Worm (Caenorhabditis elegans) whole organism, L4 larva: ENCODE measurements around the gene F35D2.2.
A peak's percentile ranks its signal among the peaks of the same experiment; 100 is the strongest.

Experiments used
- F10B5.3 ChIP-seq: sonication (generic microtip); optimal IDR thresholded peaks from 2 replicates; lab custom pipeline; 2016; ENCODE audit warnings: mild to moderate bottlenecking, missing genetic modification characterization, missing compliant biosample characterization
- F26F4.8 ChIP-seq: fragments of 200-800 bp; sonication (Bioruptor generic); conservative IDR thresholded peaks from 2 replicates; pipeline ENCODE4 v1.3.6; 2022; ENCODE audit warnings: missing genetic modification characterization, missing compliant biosample characterization
- F37D6.2 ChIP-seq: sonication (generic microtip); optimal IDR thresholded peaks from 2 replicates; lab custom pipeline; 2016; ENCODE audit warnings: mild to moderate bottlenecking, missing genetic modification characterization, missing compliant biosample characterization
- T26A8.4 ChIP-seq: fragments of 200-800 bp; sonication (Bioruptor generic); IDR thresholded peaks from 2 replicates; pipeline ENCODE4 v1.3.6; 2022; ENCODE audit warnings: missing genetic modification characterization, missing compliant biosample characterization
- Y5F2A.4 ChIP-seq: fragments of 200-800 bp; sonication (Bioruptor generic); optimal IDR thresholded peaks from 2 replicates; lab custom pipeline; 2018; ENCODE audit warnings: mild to moderate bottlenecking, missing genetic modification characterization, missing compliant biosample characterization
- aha-1 ChIP-seq: fragments of 150-350 bp; peaks from one replicate; lab custom pipeline; 2014; ENCODE audit warnings: missing biosample characterization, missing genetic modification characterization
- arid-1 ChIP-seq: fragments of 200-800 bp; sonication (Bioruptor generic); conservative IDR thresholded peaks from 2 replicates; pipeline ENCODE4 v1.3.6; 2022; ENCODE audit warnings: missing genetic modification reagents, missing genetic modification characterization, missing compliant biosample characterization
- ceh-82 ChIP-seq: sonication (generic microtip); optimal IDR thresholded peaks from 2 replicates; lab custom pipeline; 2017; ENCODE audit warnings: missing biosample characterization, missing genetic modification characterization
- ces-1 ChIP-seq: fragments of 150-350 bp; sonication (generic microtip); optimal IDR thresholded peaks from 4 replicates; lab custom pipeline; 2014; ENCODE audit warnings: missing biosample characterization, missing genetic modification reagents, missing genetic modification characterization
- daf-19 ChIP-seq: fragments of 200-800 bp; sonication (Bioruptor generic); conservative IDR thresholded peaks from 2 replicates; pipeline ENCODE4 v1.3.6; 2022; ENCODE audit warnings: missing genetic modification characterization, missing compliant biosample characterization
- dpl-1 ChIP-seq: fragments of 150-350 bp; optimal IDR thresholded peaks from 2 replicates; lab custom pipeline; 2014; ENCODE audit warnings: missing biosample characterization, missing genetic modification reagents, missing genetic modification characterization
- duxl-1 ChIP-seq: sonication (generic microtip); optimal IDR thresholded peaks from 2 replicates; lab custom pipeline; 2016; ENCODE audit warnings: mild to moderate bottlenecking, missing genetic modification characterization, moderate library complexity, missing compliant biosample characterization; ENCODE audit not compliant: poor library complexity
- fkh-10 ChIP-seq: fragments of 150-350 bp; optimal IDR thresholded peaks from 2 replicates; lab custom pipeline; 2014; ENCODE audit warnings: missing biosample characterization, missing genetic modification reagents, missing genetic modification characterization
- fos-1 ChIP-seq: fragments of 150-350 bp; optimal IDR thresholded peaks from 2 replicates; lab custom pipeline; 2014; ENCODE audit warnings: missing biosample characterization, missing genetic modification characterization
- gei-8 ChIP-seq: fragments of 200-800 bp; sonication (Bioruptor generic); optimal IDR thresholded peaks from 2 replicates; lab custom pipeline; 2018; ENCODE audit warnings: mild to moderate bottlenecking, missing genetic modification characterization, missing compliant biosample characterization
- hlh-11 ChIP-seq: fragments of 200-800 bp; sonication (Bioruptor generic); optimal IDR thresholded peaks from 2 replicates; lab custom pipeline; 2018; ENCODE audit warnings: mild to moderate bottlenecking, missing genetic modification characterization, missing compliant biosample characterization
- hlh-30 ChIP-seq: sonication (generic microtip); optimal IDR thresholded peaks from 2 replicates; lab custom pipeline; 2017; ENCODE audit warnings: antibody characterized with exemption, mild to moderate bottlenecking, missing genetic modification characterization, missing compliant biosample characterization; ENCODE audit not compliant: insufficient read depth
- lin-13 ChIP-seq: fragments of 150-350 bp; optimal IDR thresholded peaks from 2 replicates; lab custom pipeline; 2014; ENCODE audit warnings: missing biosample characterization, missing genetic modification reagents, missing genetic modification characterization
- lin-15B ChIP-seq: fragments of 150-350 bp; sonication (generic microtip); optimal IDR thresholded peaks from 3 replicates; lab custom pipeline; 2014; ENCODE audit warnings: missing biosample characterization, missing genetic modification characterization
- lin-29 ChIP-seq: fragments of 200-800 bp; sonication (Bioruptor generic); IDR thresholded peaks from 2 replicates; pipeline ENCODE4 v1.3.6; 2022; ENCODE audit warnings: missing genetic modification reagents, missing genetic modification characterization, missing compliant biosample characterization
- lin-39 ChIP-seq: fragments of 150-350 bp; optimal IDR thresholded peaks from 2 replicates; lab custom pipeline; 2014; ENCODE audit warnings: missing biosample characterization, missing genetic modification reagents, missing genetic modification characterization
- madf-9 ChIP-seq: fragments of 200-800 bp; sonication (Bioruptor generic); conservative IDR thresholded peaks from 2 replicates; pipeline ENCODE4 v1.3.6; 2022; ENCODE audit warnings: missing genetic modification reagents, missing genetic modification characterization, missing compliant biosample characterization
- mdl-1 ChIP-seq, 2 experiments: fragments of 150-350 bp in 1 of 2; sonication (generic microtip) in 1 of 2; optimal IDR thresholded peaks; 2 replicates each; lab custom pipeline; 2014 to 2017; ENCODE audit warnings: missing biosample characterization in 2 of 2, missing genetic modification characterization in 2 of 2
- mep-1 ChIP-seq: fragments of 150-350 bp; sonication (generic microtip); optimal IDR thresholded peaks from 3 replicates; lab custom pipeline; 2014; ENCODE audit warnings: missing biosample characterization, missing genetic modification characterization
- mes-2 ChIP-seq: sonication (generic microtip); optimal IDR thresholded peaks from 2 replicates; lab custom pipeline; 2016; ENCODE audit warnings: missing genotype, mild to moderate bottlenecking, missing genetic modification characterization, missing compliant biosample characterization; ENCODE audit not compliant: poor library complexity, severe bottlenecking
- mxl-3 ChIP-seq: fragments of 200-800 bp; sonication (Bioruptor generic); optimal IDR thresholded peaks from 2 replicates; lab custom pipeline; 2018; ENCODE audit warnings: mild to moderate bottlenecking, missing genetic modification characterization, missing compliant biosample characterization
- nhr-111 ChIP-seq: fragments of 200-800 bp; sonication (Bioruptor generic); optimal IDR thresholded peaks from 2 replicates; lab custom pipeline; 2018; ENCODE audit warnings: mild to moderate bottlenecking, missing genetic modification characterization, missing compliant biosample characterization
- nhr-237 ChIP-seq: sonication (generic microtip); optimal IDR thresholded peaks from 2 replicates; lab custom pipeline; 2017; ENCODE audit warnings: missing biosample characterization, missing genetic modification characterization
- nhr-41 ChIP-seq: fragments of 200-800 bp; sonication (Bioruptor generic); IDR thresholded peaks from 2 replicates; pipeline ENCODE4 v1.3.6; 2022; ENCODE audit warnings: missing genetic modification reagents, missing genetic modification characterization, missing compliant biosample characterization
- nhr-48 ChIP-seq: sonication (generic microtip); optimal IDR thresholded peaks from 2 replicates; lab custom pipeline; 2016; ENCODE audit warnings: mild to moderate bottlenecking, missing genetic modification characterization, missing compliant biosample characterization
- nhr-77 ChIP-seq: fragments of 150-350 bp; optimal IDR thresholded peaks from 2 replicates; lab custom pipeline; 2014; ENCODE audit warnings: missing biosample characterization, missing genetic modification characterization
- php-3 ChIP-seq: fragments of 200-800 bp; sonication (Bioruptor generic); IDR thresholded peaks from 2 replicates; pipeline ENCODE4 v1.3.6; 2022; ENCODE audit warnings: missing genetic modification reagents, missing genetic modification characterization, missing compliant biosample characterization
- sdz-12 ChIP-seq: fragments of 200-800 bp; sonication (Bioruptor generic); optimal IDR thresholded peaks from 2 replicates; lab custom pipeline; 2018; ENCODE audit warnings: mild to moderate bottlenecking, missing genetic modification characterization, missing compliant biosample characterization
- skn-1 ChIP-seq: fragments of 150-350 bp; optimal IDR thresholded peaks from 2 replicates; lab custom pipeline; 2014; ENCODE audit warnings: missing biosample characterization, missing genetic modification characterization
- snpc-1.2 ChIP-seq: fragments of 200-800 bp; sonication (Bioruptor generic); IDR thresholded peaks from 2 replicates; pipeline ENCODE4 v1.3.6; 2022; ENCODE audit warnings: missing genetic modification reagents, missing genetic modification characterization, missing compliant biosample characterization
- snpc-4 ChIP-seq: fragments of 150-350 bp; optimal IDR thresholded peaks from 2 replicates; lab custom pipeline; 2014; ENCODE audit warnings: missing biosample characterization, missing genetic modification characterization
- unc-39 ChIP-seq: sonication (generic microtip); optimal IDR thresholded peaks from 2 replicates; lab custom pipeline; 2017; ENCODE audit warnings: missing biosample characterization, missing genetic modification characterization
- zip-2 ChIP-seq: fragments of 150-350 bp; optimal IDR thresholded peaks from 2 replicates; lab custom pipeline; 2014; ENCODE audit warnings: missing biosample characterization, missing genetic modification characterization
- ztf-11 ChIP-seq: fragments of 150-350 bp; optimal IDR thresholded peaks from 2 replicates; lab custom pipeline; 2014; ENCODE audit warnings: missing biosample characterization, missing genetic modification characterization
- ztf-7 ChIP-seq: fragments of 150-350 bp; optimal IDR thresholded peaks from 2 replicates; lab custom pipeline; 2014; ENCODE audit warnings: missing biosample characterization, missing genetic modification characterization

The F35D2.2 gene

ce11 chrII:7593227-7593626 lies 19.0 kb downstream of the F35D2.2 start (continued):
- TF ChIP-seq F37D6.2 = peak; percentile 80

ce11 chrII:7594262-7594661 lies 20.0 kb downstream of the F35D2.2 start:
- peak; percentile 67 for TF ChIP-seq ces-1 (GFP tag; lab: Kevin White, UChicago)
- TF ChIP-seq gei-8 (GFP tag; lab: Kevin White, UChicago) = no peak
- peak; percentile 61 for TF ChIP-seq fkh-10 (GFP tag; lab: Kevin White, UChicago)

- TF ChIP-seq unc-39 (tag; lab: Kevin White, UChicago) = no peak
- TF ChIP-seq nhr-41 = no peak
- TF ChIP-seq duxl-1 = no peak
- no peak for TF ChIP-seq snpc-4 (tag; lab: Kevin White, UChicago)
- TF ChIP-seq zip-2 = no peak
- no peak for TF ChIP-seq T26A8.4
- TF ChIP-seq Y5F2A.4 (GFP tag; lab: Kevin White, UChicago) = no peak
- TF ChIP-seq lin-15B (tag; lab: Kevin White, UChicago) = no peak
- no peak for TF ChIP-seq sdz-12 (GFP tag; lab: Kevin White, UChicago)
- no peak for TF ChIP-seq ceh-82 (tag; lab: Kevin White, UChicago)
- no peak for TF ChIP-seq lin-39 (tag; lab: Kevin White, UChicago)
- no peak for TF ChIP-seq arid-1
- TF ChIP-seq ztf-7 (tag; lab: Kevin White, UChicago) = no peak
- no peak for TF ChIP-seq skn-1 (tag; lab: Kevin White, UChicago)
- no peak for TF ChIP-seq php-3 (GFP tag; lab: Robert Waterston, UW)
Measured at ce11 chrII:7594812-7595211, 20.6 kb downstream of the F35D2.2 start, which contains the start of gene syd-1. Gene syd-1 (minus strand): TSS chrII:7594912.

DNA sequence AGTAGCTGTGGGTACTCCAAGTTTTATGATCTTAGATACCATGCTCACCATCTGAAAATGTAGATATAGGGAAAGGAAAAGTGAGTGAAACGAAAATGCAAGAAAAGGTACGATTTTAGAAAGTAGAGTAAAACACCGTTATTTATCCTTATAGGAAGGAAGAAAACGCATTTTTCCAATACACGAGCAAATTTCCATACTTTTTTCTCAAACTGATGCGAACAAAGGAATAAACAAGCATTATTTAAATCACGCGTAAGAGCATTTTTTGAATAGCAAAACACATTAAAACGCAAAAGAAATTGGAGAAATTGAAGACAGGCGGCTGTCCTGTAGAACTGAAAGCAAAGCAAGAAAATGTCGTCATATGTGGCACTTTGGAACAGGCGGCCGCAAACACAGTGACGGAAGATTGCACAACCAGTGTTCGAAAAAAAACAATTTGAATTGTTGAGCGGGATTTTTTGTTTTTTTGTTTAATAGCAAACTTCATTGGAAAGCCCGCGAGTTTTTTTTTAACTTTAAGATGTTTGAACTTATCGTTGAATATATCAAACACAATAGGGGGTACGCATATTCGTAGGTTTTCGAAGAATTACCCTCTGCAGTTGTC lies 24.6 kb downstream of the F35D2.2 start, which contains the start of gene pgam-5:
Gene pgam-5 (minus strand): TSS at position 51 of the 613 bp plus-strand sequence.
- TF ChIP-seq mes-2 (tag; lab: Kevin White, UChicago) (peak; percentile 40), madf-9 (GFP tag; lab: Robert Waterston, UW) (no peak), dpl-1 (GFP tag; lab: Kevin White, UChicago) (peak; percentile 30)

DNA sequence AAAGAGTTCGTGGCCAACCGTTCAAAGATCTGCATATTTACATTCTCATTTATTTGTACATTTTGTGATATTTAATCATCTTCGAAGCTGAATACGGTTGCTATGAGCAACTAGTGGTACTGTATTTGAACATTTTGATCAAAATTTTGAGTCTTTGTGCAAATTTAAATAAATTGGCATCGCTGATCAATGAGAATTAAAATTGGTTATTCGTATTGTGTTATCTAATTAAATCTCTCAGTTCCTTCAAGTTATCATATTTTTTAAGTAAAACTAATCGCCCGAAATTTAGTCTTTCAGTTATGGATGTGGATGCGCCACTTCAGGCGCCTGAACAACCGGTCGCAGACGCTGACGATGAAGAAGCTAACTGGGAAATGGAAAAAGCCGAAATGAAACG lies 25.1 kb downstream of the F35D2.2 start, which contains the start of gene npp-21:
Gene npp-21 (plus strand): TSS at position 301 of the 400 bp plus-strand sequence.
- no peak for TF ChIP-seq snpc-1.2

DNA sequence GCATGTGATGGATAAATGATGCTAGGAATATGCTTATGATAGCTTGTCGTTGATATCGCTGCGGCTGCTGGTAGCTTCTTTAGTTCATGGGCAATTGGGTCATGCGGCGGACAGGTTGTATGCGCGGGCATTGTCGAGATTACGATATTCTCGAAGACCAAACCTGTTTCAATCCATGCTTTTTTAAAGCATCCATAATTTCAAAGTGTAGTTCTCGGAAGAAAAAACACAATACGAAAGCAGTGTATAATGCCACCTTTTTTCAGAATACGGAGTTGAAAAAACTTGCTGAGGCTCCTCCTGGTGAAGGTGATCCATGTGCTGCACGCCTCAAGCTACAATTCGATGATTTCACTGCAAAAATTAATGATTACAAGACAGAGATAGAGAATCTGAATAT lies 31.1 kb downstream of the F35D2.2 start, which contains the start of gene osm-8:
Gene osm-8 (minus strand): TSS at position 101 of the 400 bp plus-strand sequence.
- TF ChIP-seq aha-1 (tag; lab: Kevin White, UChicago) (peak; percentile 24), hlh-11 (tag; lab: Kevin White, UChicago) (peak; percentile 10), ztf-11 (tag; lab: Kevin White, UChicago) (no peak), nhr-77 (tag; lab: Kevin White, UChicago) (no peak)

DNA sequence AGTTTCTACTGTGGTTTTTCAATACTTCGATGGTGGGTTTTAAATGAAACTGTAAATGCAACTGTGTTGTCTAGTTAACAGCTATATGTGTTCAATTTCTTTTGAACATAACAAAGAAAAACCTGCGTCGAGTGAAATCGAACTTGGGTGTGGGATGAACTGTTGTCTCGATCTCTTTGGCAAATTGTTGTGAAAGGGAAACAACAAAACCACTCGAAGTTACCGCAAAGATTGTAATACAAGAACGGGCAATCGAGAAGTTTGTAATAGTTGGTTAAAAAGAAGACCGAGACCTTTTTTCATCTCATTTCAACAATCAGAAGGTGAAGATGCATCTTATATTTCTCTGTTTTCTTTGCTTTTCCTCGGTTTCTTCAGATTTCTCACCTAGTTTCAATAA lies 33.7 kb downstream of the F35D2.2 start, which contains the start of gene lips-17:
Gene lips-17 (plus strand): TSS at position 301 of the 400 bp plus-strand sequence.
- TF ChIP-seq nhr-111 (GFP tag; lab: Kevin White, UChicago) (no peak), skn-1 (tag; lab: Kevin White, UChicago) (no peak), daf-19 (GFP tag; lab: Robert Waterston, UW) (no peak), lin-13 (no peak), hlh-30 (tag; lab: Kevin White, UChicago) (no peak), fos-1 (tag; lab: Kevin White, UChicago) (no peak), F10B5.3 (tag; lab: Kevin White, UChicago) (no peak), nhr-48 (tag; lab: Kevin White, UChicago) (no peak), nhr-237 (no peak), lin-29 (GFP tag; lab: Robert Waterston, UW) (no peak), dpl-1 (GFP tag; lab: Kevin White, UChicago) (no peak), mep-1 (tag; lab: Kevin White, UChicago) (no peak), mxl-3 (GFP tag; lab: Kevin White, UChicago) (no peak), F26F4.8 (GFP tag; lab: Robert Waterston, UW) (no peak), F37D6.2 (no peak), php-3 (GFP tag; lab: Robert Waterston, UW) (no peak), mdl-1 (tag; optimal IDR thresholded peaks at IDR 0.05; lab: Kevin White, UChicago) (no peak)
